Worm (Caenorhabditis elegans): Measurements from ENCODE around the gene sre-50.

DNA sequence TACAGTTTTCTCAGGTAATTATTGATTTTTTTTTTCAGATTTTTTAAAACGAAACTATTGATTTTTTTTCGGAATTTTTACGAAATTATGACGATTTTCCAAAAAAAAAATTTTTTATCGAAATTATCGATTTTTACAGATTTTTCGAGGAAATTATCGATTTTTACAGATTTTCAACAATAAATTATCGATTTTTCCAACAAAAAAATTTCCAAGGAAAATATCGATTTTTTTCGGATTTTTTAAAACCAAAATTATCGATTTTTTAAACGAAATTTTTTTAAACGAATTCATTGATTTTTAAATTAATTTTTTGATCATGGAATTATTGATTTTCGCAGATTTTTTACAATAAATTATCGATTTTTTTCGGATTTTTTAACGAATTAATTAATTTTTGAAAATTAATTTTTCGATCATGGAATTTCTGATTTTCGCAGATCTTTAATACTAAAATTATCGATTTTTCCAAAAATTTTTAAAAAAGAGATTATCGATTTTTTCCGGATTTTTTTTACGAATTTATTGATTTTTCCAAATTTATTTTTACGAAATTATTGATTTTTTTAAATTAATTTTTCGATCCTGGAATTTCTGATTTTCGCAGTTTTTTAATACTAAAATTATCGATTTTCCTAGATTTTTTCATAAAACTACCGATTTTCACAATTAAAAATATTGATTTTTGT lies 47.6 kb upstream of the sre-50 start:
- TF ChIP-seq ama-1 (optimal IDR thresholded peaks at IDR 0.05) (no peak), R02D3.7 (tag; optimal IDR thresholded peaks at IDR 0.05) (no peak), nhr-76 (tag; optimal IDR thresholded peaks at IDR 0.05) (no peak), nhr-11 (tag; optimal IDR thresholded peaks at IDR 0.05) (no peak), zag-1 (tag; optimal IDR thresholded peaks at IDR 0.05) (no peak), ztf-4 (tag; optimal IDR thresholded peaks at IDR 0.05) (no peak), unc-39 (tag; optimal IDR thresholded peaks at IDR 0.05) (no peak), jun-1 (tag; optimal IDR thresholded peaks at IDR 0.05) (no peak), fos-1 (tag; optimal IDR thresholded peaks at IDR 0.05) (no peak), ztf-11 (tag; optimal IDR thresholded peaks at IDR 0.05) (no peak), nfya-1 (tag; optimal IDR thresholded peaks at IDR 0.05; ENCODE audit: insufficient read depth) (no peak), ZK546.5 (tag; optimal IDR thresholded peaks at IDR 0.05) (no peak), egl-27 (tag; optimal IDR thresholded peaks at IDR 0.05) (no peak), nhr-237 (tag; optimal IDR thresholded peaks at IDR 0.05) (no peak)

Data from whole organism, L3 larva.